Worm (Caenorhabditis elegans): ENCODE data around the gene cyn-4.

- TF ChIP-seq egl-43 (GFP tag; IDR thresholded peaks at IDR 0.05) (no peak), zfp-2 (tag; optimal IDR thresholded peaks at IDR 0.05) (no peak), dpl-1 (GFP tag; optimal IDR thresholded peaks at IDR 0.05) (no peak), zfp-3 (GFP tag; conservative IDR thresholded peaks at IDR 0.05) (no peak), aha-1 (tag) (no peak), lin-39 (tag; optimal IDR thresholded peaks at IDR 0.05) (no peak), ceh-28 (tag; optimal IDR thresholded peaks at IDR 0.05) (no peak)
Measured at ce11 chrII:10912995-10913394, 40.6 kb upstream of the cyn-4 start.
